Worm (Caenorhabditis elegans) whole organism, young adult: ENCODE data around the gene F21D9.4.

Experiments
- B0019.2 ChIP-seq: fragments of 200-800 bp; sonication (Bioruptor generic); conservative IDR thresholded peaks from 2 replicates; pipeline ENCODE4 v1.3.6; 2022; ENCODE audit warnings: missing genetic modification reagents, missing genetic modification characterization, missing compliant biosample characterization
- B0035.1 ChIP-seq: sonication (generic microtip); optimal IDR thresholded peaks from 2 replicates; lab custom pipeline; 2016; ENCODE audit warnings: missing genetic modification characterization, mild to moderate bottlenecking, missing compliant biosample characterization, missing genotype, missing genetic modification reagents
- F10E7.11 ChIP-seq: sonication (generic microtip); optimal IDR thresholded peaks from 2 replicates; lab custom pipeline; 2017; ENCODE audit warnings: mild to moderate bottlenecking, missing genetic modification characterization, moderate library complexity, missing compliant biosample characterization
- T26A5.8 ChIP-seq: sonication (generic microtip); optimal IDR thresholded peaks from 2 replicates; lab custom pipeline; 2016; ENCODE audit warnings: missing genetic modification characterization, missing compliant biosample characterization
- Y95B8A.8 ChIP-seq: fragments of 200-800 bp; sonication (Bioruptor generic); IDR thresholded peaks from 2 replicates; pipeline ENCODE4 v1.3.6; 2022; ENCODE audit warnings: missing genetic modification reagents, missing genetic modification characterization, missing compliant biosample characterization
- ama-1 ChIP-seq, 3 experiments: fragments of 150-350 bp in 1 of 3; sonication (generic microtip) in 2 of 3; optimal IDR thresholded peaks; 2 replicates each; lab custom pipeline; 2014 to 2018; ENCODE audit warnings: missing biosample characterization in 2 of 3, missing genetic modification characterization in 2 of 3, missing genetic modification reagents in 2 of 3
- ceh-100 ChIP-seq: fragments of 200-800 bp; sonication (Bioruptor generic); IDR thresholded peaks from 2 replicates; pipeline ENCODE4 v1.3.6; 2022; ENCODE audit warnings: missing genetic modification reagents, missing genetic modification characterization, missing compliant biosample characterization
- fkh-3 ChIP-seq: sonication (generic microtip); optimal IDR thresholded peaks from 2 replicates; lab custom pipeline; 2016; ENCODE audit warnings: mild to moderate bottlenecking, missing genetic modification characterization, missing compliant biosample characterization
- him-1 ChIP-seq: sonication (generic microtip); optimal IDR thresholded peaks from 2 replicates; lab custom pipeline; 2016; ENCODE audit warnings: missing genotype, missing genetic modification reagents, missing genetic modification characterization, missing compliant biosample characterization
- let-607 ChIP-seq, 2 experiments: fragments of 200-800 bp in 1 of 2; sonication (Bioruptor generic) in 1 of 2; sonication (generic microtip) in 1 of 2; optimal IDR thresholded peaks; 2 replicates each; lab custom pipeline; 2016 to 2018; ENCODE audit warnings: mild to moderate bottlenecking in 2 of 2, missing compliant biosample characterization in 2 of 2, missing genetic modification characterization in 2 of 2, moderate library complexity in 2 of 2, missing genotype in 1 of 2
- madf-10 ChIP-seq: sonication (generic microtip); optimal IDR thresholded peaks from 2 replicates; lab custom pipeline; 2016; ENCODE audit warnings: mild to moderate bottlenecking, missing genetic modification characterization, missing compliant biosample characterization
- rcor-1 ChIP-seq: fragments of 200-800 bp; sonication (Bioruptor generic); IDR thresholded peaks from 2 replicates; pipeline ENCODE4 v1.3.6; 2022; ENCODE audit warnings: missing genetic modification reagents, missing genetic modification characterization, missing compliant biosample characterization
- sea-2 ChIP-seq: fragments of 200-800 bp; sonication (Bioruptor generic); IDR thresholded peaks from 2 replicates; pipeline ENCODE4 v1.3.6; 2022; ENCODE audit warnings: missing genetic modification characterization, missing compliant biosample characterization

DNA sequence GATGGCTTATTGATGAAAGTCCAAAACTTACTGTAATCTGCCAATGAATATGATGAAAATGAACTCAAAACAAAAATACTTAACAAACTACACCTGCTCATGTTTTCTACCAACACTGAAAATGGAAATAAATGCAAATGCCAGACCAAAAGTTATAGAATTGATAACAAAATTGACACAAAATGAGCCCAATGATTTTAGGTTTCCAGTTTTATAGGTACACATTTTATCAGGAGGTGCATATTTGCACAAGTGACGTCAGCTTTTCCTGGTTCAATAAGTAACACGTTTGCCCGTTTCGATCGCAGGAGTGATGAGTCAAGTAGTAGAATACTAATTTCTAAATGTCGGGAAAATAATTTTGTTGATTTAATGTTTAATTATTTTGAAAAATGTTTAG is 43.1 kb downstream of the F21D9.4 start, which contains the start of gene F55C9.6:
- TF ChIP-seq sea-2 (GFP tag; lab: Robert Waterston, UW) (no peak), ama-1 (optimal IDR thresholded peaks at IDR 0.05; lab: Kevin White, UChicago) (no peak), ama-1 (GFP tag; optimal IDR thresholded peaks at IDR 0.05; lab: Kevin White, UChicago) (no peak), him-1 (tag; lab: Kevin White, UChicago) (no peak), let-607 (tag; optimal IDR thresholded peaks at IDR 0.05; lab: Kevin White, UChicago) (no peak), T26A5.8 (tag; lab: Kevin White, UChicago) (no peak), B0035.1 (no peak), ceh-100 (no peak), madf-10 (tag; lab: Kevin White, UChicago) (no peak), Y95B8A.8 (GFP tag; lab: Robert Waterston, UW) (no peak), fkh-3 (tag; lab: Kevin White, UChicago) (no peak), rcor-1 (no peak), B0019.2 (GFP tag; lab: Robert Waterston, UW) (no peak), F10E7.11 (no peak)
